Worm (Caenorhabditis elegans) whole organism, L4 larva: ENCODE measurements around the gene F22F4.4.

Source experiments
- D1046.2 ChIP-seq: fragments of 200-800 bp; sonication (Bioruptor generic); IDR thresholded peaks from 2 replicates; pipeline ENCODE4 v1.3.6; 2022; ENCODE audit warnings: missing genetic modification characterization, missing compliant biosample characterization
- F10B5.3 ChIP-seq: sonication (generic microtip); optimal IDR thresholded peaks from 2 replicates; lab custom pipeline; 2016; ENCODE audit warnings: mild to moderate bottlenecking, missing genetic modification characterization, missing compliant biosample characterization
- F49E8.2 ChIP-seq: sonication (generic microtip); optimal IDR thresholded peaks from 2 replicates; lab custom pipeline; 2016; ENCODE audit warnings: missing compliant biosample characterization, mild to moderate bottlenecking, missing genetic modification characterization, borderline replicate concordance
- T26A8.4 ChIP-seq: fragments of 200-800 bp; sonication (Bioruptor generic); IDR thresholded peaks from 2 replicates; pipeline ENCODE4 v1.3.6; 2022; ENCODE audit warnings: missing genetic modification characterization, missing compliant biosample characterization
- Y105C5A.15 ChIP-seq: fragments of 200-800 bp; sonication (Bioruptor generic); IDR thresholded peaks from 2 replicates; pipeline ENCODE4 v1.3.6; 2022; ENCODE audit warnings: missing genetic modification characterization, missing compliant biosample characterization
- Y48G9A.11 ChIP-seq: fragments of 200-800 bp; sonication (Bioruptor generic); IDR thresholded peaks from 2 replicates; pipeline ENCODE4 v1.3.6; 2022; ENCODE audit warnings: missing genetic modification reagents, missing genetic modification characterization, missing compliant biosample characterization
- Y5F2A.4 ChIP-seq: fragments of 200-800 bp; sonication (Bioruptor generic); optimal IDR thresholded peaks from 2 replicates; lab custom pipeline; 2018; ENCODE audit warnings: mild to moderate bottlenecking, missing genetic modification characterization, missing compliant biosample characterization
- Y75B8A.6 ChIP-seq: fragments of 200-800 bp; sonication (Bioruptor generic); IDR thresholded peaks from 2 replicates; pipeline ENCODE4 v1.3.6; 2022; ENCODE audit warnings: missing genetic modification reagents, missing genetic modification characterization, missing compliant biosample characterization
- ZK337.2 ChIP-seq: fragments of 200-800 bp; sonication (Bioruptor generic); IDR thresholded peaks from 2 replicates; pipeline ENCODE4 v1.3.6; 2022; ENCODE audit warnings: missing genetic modification reagents, missing genetic modification characterization, missing compliant biosample characterization
- aha-1 ChIP-seq: fragments of 150-350 bp; peaks from one replicate; lab custom pipeline; 2014; ENCODE audit warnings: missing biosample characterization, missing genetic modification characterization
- ama-1 ChIP-seq: fragments of 150-350 bp; optimal IDR thresholded peaks from 2 replicates; lab custom pipeline; 2014; ENCODE audit warnings: inconsistent platforms, mixed read lengths
- attf-4 ChIP-seq: sonication (generic microtip); optimal IDR thresholded peaks from 3 replicates; lab custom pipeline; 2017; ENCODE audit warnings: missing biosample characterization, missing genetic modification characterization
- ceh-20 ChIP-seq: fragments of 200-800 bp; sonication (Bioruptor generic); IDR thresholded peaks from 2 replicates; pipeline ENCODE4 v1.3.6; 2022; ENCODE audit warnings: missing genetic modification reagents, missing genetic modification characterization, missing compliant biosample characterization
- ceh-28 ChIP-seq: fragments of 150-350 bp; optimal IDR thresholded peaks from 2 replicates; lab custom pipeline; 2014; ENCODE audit warnings: missing biosample characterization, missing genetic modification reagents, missing genetic modification characterization
- ceh-32 ChIP-seq: sonication (generic microtip); optimal IDR thresholded peaks from 2 replicates; lab custom pipeline; 2016; ENCODE audit warnings: mild to moderate bottlenecking, missing genetic modification characterization, missing compliant biosample characterization; ENCODE audit not compliant: poor library complexity
- ceh-62 ChIP-seq: sonication (generic microtip); optimal IDR thresholded peaks from 2 replicates; lab custom pipeline; 2017; ENCODE audit warnings: missing biosample characterization, missing genetic modification characterization
- ceh-82 ChIP-seq: sonication (generic microtip); optimal IDR thresholded peaks from 2 replicates; lab custom pipeline; 2017; ENCODE audit warnings: missing biosample characterization, missing genetic modification characterization
- daf-12 ChIP-seq: fragments of 150-350 bp; optimal IDR thresholded peaks from 2 replicates; lab custom pipeline; 2014; ENCODE audit warnings: missing biosample characterization, missing genetic modification reagents, missing genetic modification characterization
- daf-19 ChIP-seq: fragments of 200-800 bp; sonication (Bioruptor generic); conservative IDR thresholded peaks from 2 replicates; pipeline ENCODE4 v1.3.6; 2022; ENCODE audit warnings: missing genetic modification characterization, missing compliant biosample characterization
- daf-8 ChIP-seq: fragments of 200-800 bp; sonication (Bioruptor generic); IDR thresholded peaks from 2 replicates; pipeline ENCODE4 v1.3.6; 2022; ENCODE audit warnings: missing genetic modification characterization, missing compliant biosample characterization
- dpl-1 ChIP-seq: fragments of 150-350 bp; optimal IDR thresholded peaks from 2 replicates; lab custom pipeline; 2014; ENCODE audit warnings: missing biosample characterization, missing genetic modification reagents, missing genetic modification characterization
- duxl-1 ChIP-seq: sonication (generic microtip); optimal IDR thresholded peaks from 2 replicates; lab custom pipeline; 2016; ENCODE audit warnings: mild to moderate bottlenecking, missing genetic modification characterization, moderate library complexity, missing compliant biosample characterization; ENCODE audit not compliant: poor library complexity
- egl-27 ChIP-seq: sonication (generic microtip); optimal IDR thresholded peaks from 3 replicates; lab custom pipeline; 2017; ENCODE audit warnings: missing biosample characterization, missing genetic modification reagents, missing genetic modification characterization
- egl-43 ChIP-seq: fragments of 200-800 bp; sonication (Bioruptor generic); IDR thresholded peaks from 2 replicates; pipeline ENCODE4 v1.3.6; 2022; ENCODE audit warnings: missing genetic modification reagents, missing genetic modification characterization, missing compliant biosample characterization
- fkh-10 ChIP-seq: fragments of 150-350 bp; optimal IDR thresholded peaks from 2 replicates; lab custom pipeline; 2014; ENCODE audit warnings: missing biosample characterization, missing genetic modification reagents, missing genetic modification characterization
- fos-1 ChIP-seq: fragments of 150-350 bp; optimal IDR thresholded peaks from 2 replicates; lab custom pipeline; 2014; ENCODE audit warnings: missing biosample characterization, missing genetic modification characterization
- gei-8 ChIP-seq: fragments of 200-800 bp; sonication (Bioruptor generic); optimal IDR thresholded peaks from 2 replicates; lab custom pipeline; 2018; ENCODE audit warnings: mild to moderate bottlenecking, missing genetic modification characterization, missing compliant biosample characterization
- hif-1 ChIP-seq, 2 experiments: sonication (generic microtip); optimal IDR thresholded peaks; 2 replicates each; lab custom pipeline; 2016 to 2017; ENCODE audit warnings: missing compliant biosample characterization in 2 of 2, missing genetic modification characterization in 2 of 2, missing genetic modification reagents in 2 of 2, missing genotype in 2 of 2, mild to moderate bottlenecking in 1 of 2
- hlh-30 ChIP-seq: sonication (generic microtip); optimal IDR thresholded peaks from 2 replicates; lab custom pipeline; 2017; ENCODE audit warnings: antibody characterized with exemption, mild to moderate bottlenecking, missing genetic modification characterization, missing compliant biosample characterization; ENCODE audit not compliant: insufficient read depth
- hmg-1.1 ChIP-seq: fragments of 200-800 bp; sonication (Bioruptor generic); IDR thresholded peaks from 2 replicates; pipeline ENCODE4 v1.3.6; 2022; ENCODE audit warnings: missing genetic modification reagents, missing genetic modification characterization, missing compliant biosample characterization
- lim-7 ChIP-seq: fragments of 200-800 bp; sonication (Bioruptor generic); IDR thresholded peaks from 2 replicates; pipeline ENCODE4 v1.3.6; 2022; ENCODE audit warnings: missing genetic modification characterization, missing compliant biosample characterization
- lin-1 ChIP-seq: fragments of 200-800 bp; sonication (Bioruptor generic); IDR thresholded peaks from 2 replicates; pipeline ENCODE4 v1.3.6; 2022; ENCODE audit warnings: missing genetic modification reagents, missing genetic modification characterization, missing compliant biosample characterization
- lin-38 ChIP-seq: fragments of 200-800 bp; sonication (Bioruptor generic); IDR thresholded peaks from 2 replicates; pipeline ENCODE4 v1.3.6; 2022; ENCODE audit warnings: missing genetic modification reagents, missing genetic modification characterization, missing compliant biosample characterization
- lir-3 ChIP-seq: sonication (generic microtip); optimal IDR thresholded peaks from 2 replicates; lab custom pipeline; 2016; ENCODE audit warnings: mild to moderate bottlenecking, missing genetic modification characterization, missing compliant biosample characterization
- madf-5 ChIP-seq, 2 experiments: fragments of 200-800 bp; sonication (Bioruptor generic); IDR thresholded peaks; 2 replicates each; pipeline ENCODE4 v1.3.6; 2022; ENCODE audit warnings: missing compliant biosample characterization in 2 of 2, missing genetic modification characterization in 2 of 2
- madf-9 ChIP-seq: fragments of 200-800 bp; sonication (Bioruptor generic); conservative IDR thresholded peaks from 2 replicates; pipeline ENCODE4 v1.3.6; 2022; ENCODE audit warnings: missing genetic modification reagents, missing genetic modification characterization, missing compliant biosample characterization
- mdl-1 ChIP-seq, 2 experiments: fragments of 150-350 bp in 1 of 2; sonication (generic microtip) in 1 of 2; optimal IDR thresholded peaks; 2 replicates each; lab custom pipeline; 2014 to 2017; ENCODE audit warnings: missing biosample characterization in 2 of 2, missing genetic modification characterization in 2 of 2
- mep-1 ChIP-seq: fragments of 150-350 bp; sonication (generic microtip); optimal IDR thresholded peaks from 3 replicates; lab custom pipeline; 2014; ENCODE audit warnings: missing biosample characterization, missing genetic modification characterization
- mxl-2 ChIP-seq: fragments of 200-800 bp; sonication (Bioruptor generic); conservative IDR thresholded peaks from 2 replicates; pipeline ENCODE4 v1.3.6; 2022; ENCODE audit warnings: missing genetic modification reagents, missing genetic modification characterization, missing compliant biosample characterization
- nhr-42 ChIP-seq: fragments of 200-800 bp; sonication (Bioruptor generic); IDR thresholded peaks from 2 replicates; pipeline ENCODE4 v1.3.6; 2022; ENCODE audit warnings: missing genetic modification characterization, missing compliant biosample characterization
- nhr-48 ChIP-seq: sonication (generic microtip); optimal IDR thresholded peaks from 2 replicates; lab custom pipeline; 2016; ENCODE audit warnings: mild to moderate bottlenecking, missing genetic modification characterization, missing compliant biosample characterization
- nhr-6 ChIP-seq: fragments of 150-350 bp; optimal IDR thresholded peaks from 2 replicates; lab custom pipeline; 2014; ENCODE audit warnings: missing biosample characterization, missing genetic modification characterization
- nhr-77 ChIP-seq: fragments of 150-350 bp; optimal IDR thresholded peaks from 2 replicates; lab custom pipeline; 2014; ENCODE audit warnings: missing biosample characterization, missing genetic modification characterization
- pqm-1 ChIP-seq: sonication (generic microtip); optimal IDR thresholded peaks from 2 replicates; lab custom pipeline; 2017; ENCODE audit warnings: missing biosample characterization, missing genetic modification characterization
- rbr-2 ChIP-seq: sonication (generic microtip); optimal IDR thresholded peaks from 2 replicates; lab custom pipeline; 2016; ENCODE audit warnings: missing genotype, missing genetic modification characterization, missing compliant biosample characterization
- skn-1 ChIP-seq: fragments of 150-350 bp; optimal IDR thresholded peaks from 2 replicates; lab custom pipeline; 2014; ENCODE audit warnings: missing biosample characterization, missing genetic modification characterization
- snpc-1.2 ChIP-seq: fragments of 200-800 bp; sonication (Bioruptor generic); IDR thresholded peaks from 2 replicates; pipeline ENCODE4 v1.3.6; 2022; ENCODE audit warnings: missing genetic modification reagents, missing genetic modification characterization, missing compliant biosample characterization
- snpc-4 ChIP-seq: fragments of 150-350 bp; optimal IDR thresholded peaks from 2 replicates; lab custom pipeline; 2014; ENCODE audit warnings: missing biosample characterization, missing genetic modification characterization
- spr-1 ChIP-seq: sonication (generic microtip); optimal IDR thresholded peaks from 2 replicates; lab custom pipeline; 2016; ENCODE audit warnings: mild to moderate bottlenecking, missing genetic modification characterization, missing compliant biosample characterization
- spr-3 ChIP-seq: fragments of 200-800 bp; sonication (Bioruptor generic); optimal IDR thresholded peaks from 2 replicates; lab custom pipeline; 2018; ENCODE audit warnings: mild to moderate bottlenecking, missing genetic modification characterization, missing compliant biosample characterization
- unc-39 ChIP-seq: sonication (generic microtip); optimal IDR thresholded peaks from 2 replicates; lab custom pipeline; 2017; ENCODE audit warnings: missing biosample characterization, missing genetic modification characterization
- zag-1 ChIP-seq: fragments of 150-350 bp; optimal IDR thresholded peaks from 2 replicates; lab custom pipeline; 2014; ENCODE audit warnings: missing biosample characterization, missing genetic modification characterization
- zip-11 ChIP-seq: fragments of 200-800 bp; sonication (Bioruptor generic); IDR thresholded peaks from 2 replicates; pipeline ENCODE4 v1.3.6; 2022; ENCODE audit warnings: missing genetic modification characterization, missing compliant biosample characterization
- zip-2 ChIP-seq: fragments of 150-350 bp; optimal IDR thresholded peaks from 2 replicates; lab custom pipeline; 2014; ENCODE audit warnings: missing biosample characterization, missing genetic modification characterization

F22F4.4 gene

ce11 chrX:6024977-6025376 is 23.6 kb upstream of the F22F4.4 start (continued):
- TF ChIP-seq fos-1 (tag; lab: Kevin White, UChicago) (no peak), rbr-2 (tag; lab: Kevin White, UChicago) (no peak), spr-3 (no peak), zag-1 (tag; lab: Kevin White, UChicago) (no peak), duxl-1 (tag; lab: Kevin White, UChicago) (no peak), unc-39 (no peak), mdl-1 (tag; optimal IDR thresholded peaks at IDR 0.05; lab: Kevin White, UChicago) (peak in 1 of 2 experiments; percentile 6), Y48G9A.11 (GFP tag; lab: Robert Waterston, UW) (no peak), daf-12 (tag; lab: Kevin White, UChicago) (no peak), attf-4 (tag; lab: Kevin White, UChicago) (no peak), spr-1 (no peak), F49E8.2 (tag; lab: Kevin White, UChicago) (no peak), zip-11 (GFP tag; lab: Robert Waterston, UW) (no peak), madf-5 (GFP tag; IDR thresholded peaks at IDR 0.05; lab: Robert Waterston, UW) (no peak), hlh-30 (peak; percentile 71), skn-1 (tag; lab: Kevin White, UChicago) (no peak), daf-8 (GFP tag; lab: Robert Waterston, UW) (no peak), ceh-32 (tag; lab: Kevin White, UChicago) (no peak), ceh-20 (no peak), lir-3 (tag; lab: Kevin White, UChicago) (no peak), Y75B8A.6 (GFP tag; lab: Robert Waterston, UW) (no peak), ceh-82 (tag; lab: Kevin White, UChicago) (no peak), D1046.2 (no peak), nhr-77 (tag; lab: Kevin White, UChicago) (no peak), gei-8 (GFP tag; lab: Kevin White, UChicago) (no peak), fkh-10 (GFP tag; lab: Kevin White, UChicago) (no peak), snpc-1.2 (no peak), aha-1 (tag; lab: Kevin White, UChicago) (peak; percentile 76), nhr-48 (tag; lab: Kevin White, UChicago) (peak; percentile 67), lim-7 (GFP tag; lab: Robert Waterston, UW) (no peak), mep-1 (peak; percentile 18), dpl-1 (GFP tag; lab: Kevin White, UChicago) (no peak), lin-38 (no peak), Y5F2A.4 (GFP tag; lab: Kevin White, UChicago) (no peak), F10B5.3 (tag; lab: Kevin White, UChicago) (no peak), nhr-42 (GFP tag; lab: Robert Waterston, UW) (no peak), ceh-28 (no peak), nhr-6 (no peak), pqm-1 (tag; lab: Kevin White, UChicago) (peak; percentile 30), egl-43 (no peak), daf-19 (GFP tag; lab: Robert Waterston, UW) (no peak), madf-9 (GFP tag; lab: Robert Waterston, UW) (no peak), hmg-1.1 (GFP tag; lab: Robert Waterston, UW) (no peak), ceh-62 (tag; lab: Kevin White, UChicago) (no peak), lin-1 (0 out of 2 replicates have a peak, but pooled peaks have one; percentile 32), ZK337.2 (GFP tag; lab: Robert Waterston, UW) (no peak), mxl-2 (GFP tag; lab: Robert Waterston, UW) (no peak), T26A8.4 (GFP tag; lab: Robert Waterston, UW) (no peak), ama-1 (lab: Kevin White, UChicago) (no peak), egl-27 (tag; lab: Kevin White, UChicago) (no peak), hif-1 (tag; optimal IDR thresholded peaks at IDR 0.05; lab: Kevin White, UChicago) (no peak), snpc-4 (tag; lab: Kevin White, UChicago) (no peak), Y105C5A.15 (GFP tag; lab: Robert Waterston, UW) (no peak), zip-2 (tag; lab: Kevin White, UChicago) (no peak)
